Fruit fly (Drosophila melanogaster): ENCODE data around the gene CG13116.

The CG13116 gene

DNA sequence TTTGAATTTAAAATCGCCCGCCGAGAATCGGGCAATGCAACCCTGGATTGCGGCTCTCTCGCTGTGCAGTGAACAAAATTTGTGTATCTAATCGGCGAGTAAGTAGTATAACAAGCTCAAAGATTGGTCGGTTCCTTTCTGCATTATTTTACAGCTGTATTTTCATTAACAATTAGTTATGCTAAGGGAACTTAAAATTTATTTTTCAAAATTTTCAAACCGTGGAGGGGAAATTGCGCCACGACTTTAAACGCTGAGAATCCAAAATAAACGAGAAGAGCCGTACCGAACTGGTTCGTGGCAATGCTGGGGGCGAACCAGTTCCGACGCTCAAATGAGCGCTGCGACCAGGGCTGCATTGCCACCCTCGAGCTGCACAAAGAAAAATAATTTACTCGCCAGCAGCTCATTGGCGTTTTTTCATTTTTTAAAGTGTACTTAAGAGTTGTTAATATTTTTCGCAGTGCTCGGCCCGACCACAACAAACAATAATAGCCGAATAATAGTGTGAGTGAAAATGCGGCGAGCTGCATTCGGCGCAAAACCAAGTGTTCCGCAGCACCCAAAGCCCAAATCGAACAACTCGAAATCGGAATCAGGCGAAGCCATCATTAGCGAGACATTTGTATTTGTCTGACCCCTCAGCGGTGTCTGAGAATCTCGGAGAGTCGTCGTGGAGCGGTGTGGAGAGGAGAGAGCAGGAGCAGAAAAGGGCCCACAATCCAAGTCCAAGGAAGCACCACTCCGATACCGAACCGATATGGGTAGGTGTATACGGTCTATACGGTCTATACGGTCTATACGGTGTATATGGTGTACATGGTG, 28.5 kb downstream of the CG13116 start, which contains the start of gene zf30C (continued):
- TF ChIP-seq bsh (GFP tag; optimal IDR thresholded peaks at IDR 0.05) (peak; percentile 7 to 77), cg (GFP tag; optimal IDR thresholded peaks at IDR 0.05) (peak; percentile 31), HLHmδ (GFP tag; optimal IDR thresholded peaks at IDR 0.05) (no peak), inv (GFP tag; IDR thresholded peaks at IDR 0.05; ENCODE audit: partially characterized antibody) (peak; percentile 58; the same call in 1 of the 2 replicates), NK7.1 (GFP tag; optimal IDR thresholded peaks at IDR 0.05) (peak; percentile 85), amos (GFP tag; IDR thresholded peaks at IDR 0.05; ENCODE audit: partially characterized antibody) (peak; percentile 68), Sry-β (GFP tag; optimal IDR thresholded peaks at IDR 0.05) (peak; percentile 28)

- peak; percentile 78 for TF ChIP-seq hb (GFP tag; IDR thresholded peaks at IDR 0.05; ENCODE audit: partially characterized antibody)
- TF ChIP-seq gro (GFP tag; optimal IDR thresholded peaks at IDR 0.05): peak; percentile 11
- TF ChIP-seq CG10979 (tag; optimal IDR thresholded peaks at IDR 0.05): peak; percentile 39
- peak; percentile 85 for TF ChIP-seq mld (GFP tag; IDR thresholded peaks at IDR 0.05; ENCODE audit: partially characterized antibody)
- peak; percentile 48; the same call in 2 of the 3 replicates for TF ChIP-seq tgo (GFP tag; IDR thresholded peaks at IDR 0.05)
- TF ChIP-seq CG18764 (GFP tag; optimal IDR thresholded peaks at IDR 0.05): peak; percentile 3
- peak; percentile 64 for TF ChIP-seq ken (GFP tag; IDR thresholded peaks at IDR 0.05)
- peak; percentile 96 for TF ChIP-seq Med (GFP tag)
- peak; percentile 55 for TF ChIP-seq trem (tag; optimal IDR thresholded peaks at IDR 0.05)
- TF ChIP-seq Ets97D (GFP tag; optimal IDR thresholded peaks at IDR 0.05): peak; percentile 53
- TF ChIP-seq Eip74EF (GFP tag; optimal IDR thresholded peaks at IDR 0.05): no peak
- TF ChIP-seq CG4328 (GFP tag; optimal IDR thresholded peaks at IDR 0.05): peak; percentile 11
- TF ChIP-seq HLHmδ (GFP tag; optimal IDR thresholded peaks at IDR 0.05): peak; percentile 57
- TF ChIP-seq CG11723 (GFP tag; optimal IDR thresholded peaks at IDR 0.05): no peak
- TF ChIP-seq vvl (GFP tag; IDR thresholded peaks at IDR 0.05): peak; percentile 83
- TF ChIP-seq CG6654 (GFP tag; optimal IDR thresholded peaks at IDR 0.05): no peak
- TF ChIP-seq bsh (GFP tag; optimal IDR thresholded peaks at IDR 0.05): peak in 1 of 2 experiments; percentile 35
- no peak for TF ChIP-seq en (GFP tag; optimal IDR thresholded peaks at IDR 0.05)
- peak; percentile 17 for TF ChIP-seq CG10654 (GFP tag; optimal IDR thresholded peaks at IDR 0.05)
- peak; percentile 37 for TF ChIP-seq Hey (tag; optimal IDR thresholded peaks at IDR 0.05)
- TF ChIP-seq Sox102F (GFP tag; optimal IDR thresholded peaks at IDR 0.05): peak; percentile 40
- TF ChIP-seq pros (GFP tag; optimal IDR thresholded peaks at IDR 0.05): no peak
- TF ChIP-seq ttk (GFP tag; IDR thresholded peaks at IDR 0.05): peak; percentile 64
- peak; percentile 46 for TF ChIP-seq Drgx (GFP tag; IDR thresholded peaks at IDR 0.05)
- TF ChIP-seq CG14860 (GFP tag; IDR thresholded peaks at IDR 0.05; ENCODE audit: partially characterized antibody): peak; percentile 89
- TF ChIP-seq zf30C (GFP tag; optimal IDR thresholded peaks at IDR 0.05): peak; percentile 42
- TF ChIP-seq Lim3 (GFP tag; IDR thresholded peaks at IDR 0.05): no peak
- TF ChIP-seq slou (GFP tag; optimal IDR thresholded peaks at IDR 0.05): no peak
- peak; percentile 35 for TF ChIP-seq CG15601 (tag; optimal IDR thresholded peaks at IDR 0.05)
- no peak for TF ChIP-seq Max (GFP tag; optimal IDR thresholded peaks at IDR 0.05)
- no peak for TF ChIP-seq Tbp (GFP tag; optimal IDR thresholded peaks at IDR 0.05)
- TF ChIP-seq Hmx (GFP tag; optimal IDR thresholded peaks at IDR 0.05): no peak
- TF ChIP-seq CG2116 (GFP tag; optimal IDR thresholded peaks at IDR 0.05): peak; percentile 69
- TF ChIP-seq CG1647 (GFP tag; optimal IDR thresholded peaks at IDR 0.05): peak; percentile 53
- TF ChIP-seq Mes4 (GFP tag; optimal IDR thresholded peaks at IDR 0.05): no peak
- no peak for TF ChIP-seq CG12299 (tag; optimal IDR thresholded peaks at IDR 0.05)
- peak; percentile 70 for TF ChIP-seq CG5180 (GFP tag; optimal IDR thresholded peaks at IDR 0.05)
- peak; percentile 56; the same call in 1 of the 2 replicates for TF ChIP-seq Atf6 (GFP tag; IDR thresholded peaks at IDR 0.05)
- TF ChIP-seq CG2120 (GFP tag; optimal IDR thresholded peaks at IDR 0.05): peak; percentile 78
- TF ChIP-seq CoRest (tag; optimal IDR thresholded peaks at IDR 0.05): peak; percentile 70
- TF ChIP-seq ash1 (GFP tag; optimal IDR thresholded peaks at IDR 0.05): peak; percentile 67
These were observed 29.1 kb downstream of the CG13116 start for dm6 chr2L:9758856-9759255.
